Fruit fly (Drosophila melanogaster) whole organism, pupa: Measurements from ENCODE around the gene Grl62b.

Experiments used
- CG10348 ChIP-seq: fragments of 200-800 bp; sonication (Bioruptor generic); IDR thresholded peaks from 2 replicates; pipeline ENCODE4 v1.3.6; 2022; ENCODE audit warnings: missing biosample characterization, missing genetic modification characterization
- CG12605 ChIP-seq: fragments of 200-800 bp; sonication (Bioruptor generic); IDR thresholded peaks from 2 replicates; pipeline ENCODE4 v1.3.6; 2022; ENCODE audit warnings: missing biosample characterization, missing genetic modification characterization
- CG13204 ChIP-seq: fragments of 200-800 bp; sonication (Bioruptor generic); optimal IDR thresholded peaks from 2 replicates; lab custom pipeline; 2018; ENCODE audit warnings: missing biosample characterization, mild to moderate bottlenecking, missing genetic modification characterization, moderate library complexity
- CG14655 ChIP-seq: fragments of 200-800 bp; sonication (Bioruptor generic); optimal IDR thresholded peaks from 3 replicates; lab custom pipeline; 2017; ENCODE audit warnings: mild to moderate bottlenecking, missing biosample characterization, missing genetic modification reagents, missing genetic modification characterization
- CG15710 ChIP-seq: fragments of 200-800 bp; sonication (Bioruptor generic); optimal IDR thresholded peaks from 2 replicates; lab custom pipeline; 2018; ENCODE audit warnings: missing biosample characterization, mild to moderate bottlenecking, missing genetic modification characterization, moderate library complexity
- CG17806 ChIP-seq: fragments of 200-800 bp; sonication (Bioruptor generic); optimal IDR thresholded peaks from 2 replicates; lab custom pipeline; 2018; ENCODE audit warnings: missing biosample characterization, mild to moderate bottlenecking, missing genetic modification characterization, moderate library complexity
- CG32121 ChIP-seq: fragments of 200-800 bp; sonication (Bioruptor generic); IDR thresholded peaks from 2 replicates; pipeline ENCODE4 v1.3.6; 2022; ENCODE audit warnings: missing biosample characterization, missing genetic modification characterization
- CG34367 ChIP-seq: fragments of 200-800 bp; sonication (Bioruptor generic); optimal IDR thresholded peaks from 2 replicates; lab custom pipeline; 2018; ENCODE audit warnings: missing biosample characterization, mild to moderate bottlenecking, missing genetic modification characterization
- CG4496 ChIP-seq: fragments of 200-800 bp; sonication (Bioruptor generic); IDR thresholded peaks from 3 replicates; pipeline ENCODE4 v1.3.6; 2022; ENCODE audit warnings: missing biosample characterization, missing genetic modification characterization
- CG8159 ChIP-seq: fragments of 200-800 bp; sonication (Bioruptor generic); optimal IDR thresholded peaks from 3 replicates; lab custom pipeline; 2018; ENCODE audit warnings: missing biosample characterization, mild to moderate bottlenecking, missing genetic modification characterization, moderate library complexity
- CG8301 ChIP-seq: fragments of 200-800 bp; sonication (Bioruptor generic); optimal IDR thresholded peaks from 2 replicates; lab custom pipeline; 2018; ENCODE audit warnings: missing biosample characterization, mild to moderate bottlenecking, missing genetic modification characterization
- CG9948 ChIP-seq: fragments of 200-800 bp; sonication (Bioruptor generic); optimal IDR thresholded peaks from 2 replicates; lab custom pipeline; 2018; ENCODE audit warnings: missing biosample characterization, mild to moderate bottlenecking, missing genetic modification characterization, moderate library complexity
- D1 ChIP-seq: fragments of 200-800 bp; sonication (Bioruptor generic); optimal IDR thresholded peaks from 2 replicates; lab custom pipeline; 2018; ENCODE audit warnings: missing biosample characterization, mild to moderate bottlenecking, missing genetic modification characterization, moderate library complexity
- EcR ChIP-seq: fragments of 200-800 bp; sonication (Bioruptor generic); optimal IDR thresholded peaks from 3 replicates; lab custom pipeline; 2019; ENCODE audit warnings: missing biosample characterization, missing genetic modification characterization, mild to moderate bottlenecking, moderate library complexity, missing genetic modification reagents
- Ets98B ChIP-seq: fragments of 200-800 bp; sonication (Bioruptor generic); IDR thresholded peaks from 2 replicates; pipeline ENCODE4 v1.3.6; 2022; ENCODE audit warnings: missing biosample characterization, missing genetic modification characterization
- Pif1A ChIP-seq: fragments of 200-800 bp; sonication (Bioruptor generic); optimal IDR thresholded peaks from 3 replicates; lab custom pipeline; 2016; ENCODE audit warnings: missing biosample characterization, missing genetic modification characterization
- Pif1B ChIP-seq: fragments of 200-800 bp; sonication (Bioruptor generic); optimal IDR thresholded peaks from 3 replicates; lab custom pipeline; 2016; ENCODE audit warnings: missing biosample characterization, missing genetic modification characterization
- Snoo ChIP-seq: fragments of 200-800 bp; sonication (Bioruptor generic); optimal IDR thresholded peaks from 3 replicates; lab custom pipeline; 2017; ENCODE audit warnings: missing biosample characterization, mild to moderate bottlenecking, missing genetic modification characterization, inconsistent platforms
- fd96Ca ChIP-seq: fragments of 200-800 bp; sonication (Bioruptor generic); IDR thresholded peaks from 3 replicates; pipeline ENCODE4 v1.3.6; 2022; ENCODE audit warnings: missing biosample characterization, missing genetic modification characterization
- gl ChIP-seq: fragments of 200-800 bp; sonication (Bioruptor generic); optimal IDR thresholded peaks from 2 replicates; lab custom pipeline; 2018; ENCODE audit warnings: missing biosample characterization, mild to moderate bottlenecking, missing genetic modification characterization
- rn ChIP-seq: fragments of 200-800 bp; sonication (Bioruptor generic); IDR thresholded peaks from 2 replicates; pipeline ENCODE4 v1.3.6; 2022; ENCODE audit warnings: missing biosample characterization, missing genetic modification characterization

Grl62b gene

dm6 chr3L:2023291-2023690 lies at the start of gene Grl62b:
Gene Grl62b (minus strand): TSS chr3L:2023391.
- no peak for TF ChIP-seq CG14655 (GFP tag; lab: Kevin White, UChicago)
- TF ChIP-seq D1 (tag; lab: Kevin White, UChicago), result no peak
- TF ChIP-seq CG8301 (tag; lab: Kevin White, UChicago), result no peak
- TF ChIP-seq CG9948 (tag; lab: Kevin White, UChicago), result no peak
- TF ChIP-seq rn (GFP tag; lab: Robert Waterston, UW), result no peak
- TF ChIP-seq CG12605 (GFP tag; lab: Robert Waterston, UW), result no peak
- TF ChIP-seq fd96Ca (GFP tag; lab: Robert Waterston, UW), result no peak
- no peak for TF ChIP-seq Pif1A (GFP tag; lab: Kevin White, UChicago)
- TF ChIP-seq CG17806, result no peak
- TF ChIP-seq CG4496 (GFP tag; lab: Robert Waterston, UW), result no peak
- no peak for TF ChIP-seq Pif1B (GFP tag; lab: Kevin White, UChicago)
- no peak for TF ChIP-seq CG32121 (GFP tag; lab: Robert Waterston, UW)
- TF ChIP-seq Ets98B (GFP tag; lab: Robert Waterston, UW), result no peak
- TF ChIP-seq Snoo (tag; lab: Kevin White, UChicago), result no peak
- TF ChIP-seq CG8159 (tag; lab: Kevin White, UChicago), result no peak
- TF ChIP-seq CG34367, result no peak
- TF ChIP-seq gl (tag; lab: Kevin White, UChicago), result no peak
- no peak for TF ChIP-seq EcR (GFP tag; lab: Kevin White, UChicago)
- TF ChIP-seq CG13204 (GFP tag; lab: Kevin White, UChicago), result no peak
- no peak for TF ChIP-seq CG10348 (GFP tag; lab: Robert Waterston, UW)

- TF ChIP-seq CG13204 (GFP tag; lab: Kevin White, UChicago) (no peak), rn (GFP tag; lab: Robert Waterston, UW) (no peak), CG4496 (GFP tag; lab: Robert Waterston, UW) (no peak), Ets98B (GFP tag; lab: Robert Waterston, UW) (no peak)
Observed at dm6 chr3L:2038124-2038523, 14.9 kb upstream of the Grl62b start, which contains the start of gene CG42355. Gene CG42355 (minus strand): TSS chr3L:2038224.

dm6 chr3L:2026691-2027090 lies 3.5 kb upstream of the Grl62b start, which contains the start of gene Grl62c:
Gene Grl62c (plus strand): TSS chr3L:2026991.
- no peak for TF ChIP-seq CG10348 (GFP tag; lab: Robert Waterston, UW)
- no peak for TF ChIP-seq CG9948 (tag; lab: Kevin White, UChicago)
- no peak for TF ChIP-seq rn (GFP tag; lab: Robert Waterston, UW)
- TF ChIP-seq EcR (GFP tag; lab: Kevin White, UChicago), result no peak
- no peak for TF ChIP-seq Pif1B (GFP tag; lab: Kevin White, UChicago)
- no peak for TF ChIP-seq CG12605 (GFP tag; lab: Robert Waterston, UW)
- TF ChIP-seq Ets98B (GFP tag; lab: Robert Waterston, UW), result no peak
- no peak for TF ChIP-seq CG8301 (tag; lab: Kevin White, UChicago)
- TF ChIP-seq CG8159 (tag; lab: Kevin White, UChicago), result no peak
- no peak for TF ChIP-seq CG17806
- TF ChIP-seq CG32121 (GFP tag; lab: Robert Waterston, UW), result no peak
- no peak for TF ChIP-seq D1 (tag; lab: Kevin White, UChicago)
- no peak for TF ChIP-seq CG14655 (GFP tag; lab: Kevin White, UChicago)
- TF ChIP-seq CG34367, result no peak
- TF ChIP-seq Snoo (tag; lab: Kevin White, UChicago), result no peak
- no peak for TF ChIP-seq Pif1A (GFP tag; lab: Kevin White, UChicago)
- no peak for TF ChIP-seq CG15710 (tag; lab: Kevin White, UChicago)
- TF ChIP-seq CG13204 (GFP tag; lab: Kevin White, UChicago), result no peak
- no peak for TF ChIP-seq gl (tag; lab: Kevin White, UChicago)
- no peak for TF ChIP-seq fd96Ca (GFP tag; lab: Robert Waterston, UW)

- TF ChIP-seq CG14655 (GFP tag; lab: Kevin White, UChicago), result no peak
- no peak for TF ChIP-seq CG9948 (tag; lab: Kevin White, UChicago)
- no peak for TF ChIP-seq Pif1B (GFP tag; lab: Kevin White, UChicago)
- TF ChIP-seq CG17806, result no peak
- TF ChIP-seq CG4496 (GFP tag; lab: Robert Waterston, UW), result no peak
- no peak for TF ChIP-seq CG34367
- TF ChIP-seq fd96Ca (GFP tag; lab: Robert Waterston, UW), result no peak
- no peak for TF ChIP-seq D1 (tag; lab: Kevin White, UChicago)
- TF ChIP-seq Snoo (tag; lab: Kevin White, UChicago), result no peak
- TF ChIP-seq Ets98B (GFP tag; lab: Robert Waterston, UW), result no peak
- TF ChIP-seq Pif1A (GFP tag; lab: Kevin White, UChicago), result no peak
- TF ChIP-seq CG8159 (tag; lab: Kevin White, UChicago), result no peak
- no peak for TF ChIP-seq CG12605 (GFP tag; lab: Robert Waterston, UW)
- TF ChIP-seq CG8301 (tag; lab: Kevin White, UChicago), result no peak
- no peak for TF ChIP-seq rn (GFP tag; lab: Robert Waterston, UW)
Observed at dm6 chr3L:2021858-2022257, 1.3 kb downstream of the Grl62b start, which contains the start of gene Grl62a. Gene Grl62a (minus strand): TSS chr3L:2021958.

- TF ChIP-seq CG14655 (GFP tag; lab: Kevin White, UChicago) (no peak), CG15710 (tag; lab: Kevin White, UChicago) (no peak)
- TF ChIP-seq, all 21 proteins: peak for 0
Observed at dm6 chr3L:2005551-2005950, 17.6 kb downstream of the Grl62b start, which contains the start of gene CG42841. Gene CG42841 (minus strand): TSS chr3L:2005651.

- TF ChIP-seq Ets98B (GFP tag; lab: Robert Waterston, UW) (no peak), Snoo (tag; lab: Kevin White, UChicago) (no peak), CG15710 (tag; lab: Kevin White, UChicago) (no peak), CG32121 (GFP tag; lab: Robert Waterston, UW) (no peak), CG4496 (GFP tag; lab: Robert Waterston, UW) (no peak), D1 (tag; lab: Kevin White, UChicago) (no peak), EcR (GFP tag; lab: Kevin White, UChicago) (no peak), gl (tag; lab: Kevin White, UChicago) (no peak), Pif1A (GFP tag; lab: Kevin White, UChicago) (no peak), CG17806 (no peak)
Observed at dm6 chr3L:2004732-2005131, 18.5 kb downstream of the Grl62b start.
